Worm (Caenorhabditis elegans): Measurements from ENCODE around the gene ZK822.1.

ZK822.1 gene

DNA sequence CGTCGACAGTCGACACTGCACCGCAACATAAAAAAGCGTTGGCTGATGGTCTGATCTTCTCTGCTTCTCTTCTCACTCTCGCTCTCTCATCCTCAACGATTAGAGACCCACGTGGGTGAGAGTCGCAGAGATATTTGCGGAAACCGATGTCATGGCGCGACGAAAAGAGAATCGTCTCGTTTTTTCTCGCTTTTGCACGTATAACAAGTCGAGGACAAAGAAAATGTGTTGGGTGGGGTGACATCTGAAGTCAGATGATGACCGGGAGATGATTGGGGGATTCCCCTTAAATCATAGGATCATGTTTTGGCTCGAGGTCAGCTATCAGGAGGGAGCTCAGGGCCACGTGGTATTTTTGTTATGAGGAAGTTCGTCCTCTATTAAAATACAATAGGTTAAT lies 34.5 kb upstream of the ZK822.1 start:
- no peak for TF ChIP-seq unc-120 (tag; optimal IDR thresholded peaks at IDR 0.05; ENCODE audit: poor library complexity, severe bottlenecking)
- no peak for TF ChIP-seq ceh-43 (GFP tag; optimal IDR thresholded peaks at IDR 0.05)
- TF ChIP-seq drap-1 (GFP tag; optimal IDR thresholded peaks at IDR 0.05), result no peak
- no peak for TF ChIP-seq hlh-1 (tag; optimal IDR thresholded peaks at IDR 0.05)
- no peak for TF ChIP-seq blmp-1 (tag; optimal IDR thresholded peaks at IDR 0.05)
- TF ChIP-seq mep-1 (tag; optimal IDR thresholded peaks at IDR 0.05), result no peak
- TF ChIP-seq ztf-11 (tag; optimal IDR thresholded peaks at IDR 0.05), result no peak
- TF ChIP-seq mls-2 (tag; optimal IDR thresholded peaks at IDR 0.05), result no peak
- no peak for TF ChIP-seq cnd-1 (tag; optimal IDR thresholded peaks at IDR 0.05)
- no peak for TF ChIP-seq sem-2 (GFP tag; optimal IDR thresholded peaks at IDR 0.05)
- no peak for TF ChIP-seq lin-13 (tag; optimal IDR thresholded peaks at IDR 0.05)

- TF ChIP-seq zip-8 (tag; optimal IDR thresholded peaks at IDR 0.05) (no peak), ceh-39 (tag; optimal IDR thresholded peaks at IDR 0.05) (no peak), nhr-76 (tag; optimal IDR thresholded peaks at IDR 0.05) (no peak), ztf-11 (tag; optimal IDR thresholded peaks at IDR 0.05) (no peak)
Observed at ce11 chrIV:11955592-11955991, 33.7 kb upstream of the ZK822.1 start.

DNA sequence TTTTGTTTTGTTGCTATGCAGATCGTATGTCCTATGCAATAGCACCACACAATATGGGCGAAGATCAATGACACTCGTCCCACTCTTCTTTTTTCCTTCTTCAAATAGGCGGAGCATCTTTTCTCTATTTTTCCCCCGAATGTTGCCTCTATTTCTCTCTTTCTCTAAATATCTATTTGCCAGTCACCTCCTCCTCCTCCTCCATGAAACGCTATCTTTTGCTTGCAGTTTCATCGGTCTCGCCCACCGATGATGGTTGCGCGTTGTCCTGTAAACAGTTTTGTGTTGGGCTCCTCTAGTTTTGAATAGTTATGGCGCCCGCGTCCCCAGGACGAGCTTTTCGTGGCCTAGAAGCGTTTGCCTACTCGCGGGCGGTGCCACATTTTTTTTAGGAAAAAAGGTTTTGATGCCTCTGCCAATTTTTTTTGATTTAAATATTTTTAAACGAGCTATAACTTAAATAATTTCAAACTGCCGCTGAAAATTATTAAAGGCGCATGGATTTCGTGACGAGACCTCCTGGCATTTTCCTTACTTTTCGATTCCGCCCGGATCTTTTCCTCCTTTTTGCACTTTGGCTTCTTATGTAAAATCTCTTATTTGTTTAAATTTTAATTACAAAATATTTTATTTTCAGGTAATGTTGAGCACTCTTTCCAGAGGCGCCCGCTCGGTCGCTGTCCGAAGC lies 30.8 kb upstream of the ZK822.1 start, which contains the start of gene gdh-1:
Gene gdh-1 (plus strand): TSS at position 638 of the 688 bp plus-strand sequence.
- no peak for TF ChIP-seq lin-32 (GFP tag; optimal IDR thresholded peaks at IDR 0.05)
- no peak for TF ChIP-seq snpc-4 (tag; optimal IDR thresholded peaks at IDR 0.05)
- no peak for TF ChIP-seq ham-2 (GFP tag; optimal IDR thresholded peaks at IDR 0.05)
- no peak for TF ChIP-seq hlh-1 (tag; optimal IDR thresholded peaks at IDR 0.05)

- no peak for TF ChIP-seq hlh-1 (tag; optimal IDR thresholded peaks at IDR 0.05)
- TF ChIP-seq nhr-12 (tag; optimal IDR thresholded peaks at IDR 0.05), result no peak
- no peak for TF ChIP-seq lin-13 (tag; optimal IDR thresholded peaks at IDR 0.05)
- TF ChIP-seq nhr-76 (tag; optimal IDR thresholded peaks at IDR 0.05), result no peak
- no peak for TF ChIP-seq nhr-237 (tag; optimal IDR thresholded peaks at IDR 0.05)
- TF ChIP-seq cnd-1 (tag; optimal IDR thresholded peaks at IDR 0.05), result no peak
- no peak for TF ChIP-seq unc-39 (tag; optimal IDR thresholded peaks at IDR 0.05)
Observed at ce11 chrIV:11950270-11950669, 28.3 kb upstream of the ZK822.1 start, which contains the start of gene tbx-36. Gene tbx-36, plus strand, starts transcription at chrIV:11950570.

- TF ChIP-seq unc-62 (GFP tag; optimal IDR thresholded peaks at IDR 0.05) (no peak), ceh-43 (GFP tag; optimal IDR thresholded peaks at IDR 0.05) (no peak), hlh-1 (tag; optimal IDR thresholded peaks at IDR 0.05) (no peak), lin-13 (tag; optimal IDR thresholded peaks at IDR 0.05) (no peak), nhr-2 (tag; optimal IDR thresholded peaks at IDR 0.05) (no peak), unc-39 (tag; optimal IDR thresholded peaks at IDR 0.05) (no peak), M03D4.4 (tag; optimal IDR thresholded peaks at IDR 0.05) (no peak), flh-1 (GFP tag; optimal IDR thresholded peaks at IDR 0.05) (no peak), sem-2 (GFP tag; optimal IDR thresholded peaks at IDR 0.05) (no peak), unc-120 (tag; optimal IDR thresholded peaks at IDR 0.05; ENCODE audit: poor library complexity, severe bottlenecking) (no peak), elt-3 (tag; optimal IDR thresholded peaks at IDR 0.05) (no peak), ceh-83 (GFP tag; optimal IDR thresholded peaks at IDR 0.05) (no peak), mab-5 (tag; optimal IDR thresholded peaks at IDR 0.05) (no peak), elt-1 (tag; optimal IDR thresholded peaks at IDR 0.05; ENCODE audit: borderline replicate concordance, insufficient read depth) (no peak), ces-1 (GFP tag; optimal IDR thresholded peaks at IDR 0.05) (no peak), ham-2 (GFP tag; optimal IDR thresholded peaks at IDR 0.05) (no peak)
Observed at ce11 chrIV:11949717-11950116, 27.8 kb upstream of the ZK822.1 start, which contains the start of gene hdl-1. Gene hdl-1, minus strand, starts transcription at chrIV:11949817.

DNA sequence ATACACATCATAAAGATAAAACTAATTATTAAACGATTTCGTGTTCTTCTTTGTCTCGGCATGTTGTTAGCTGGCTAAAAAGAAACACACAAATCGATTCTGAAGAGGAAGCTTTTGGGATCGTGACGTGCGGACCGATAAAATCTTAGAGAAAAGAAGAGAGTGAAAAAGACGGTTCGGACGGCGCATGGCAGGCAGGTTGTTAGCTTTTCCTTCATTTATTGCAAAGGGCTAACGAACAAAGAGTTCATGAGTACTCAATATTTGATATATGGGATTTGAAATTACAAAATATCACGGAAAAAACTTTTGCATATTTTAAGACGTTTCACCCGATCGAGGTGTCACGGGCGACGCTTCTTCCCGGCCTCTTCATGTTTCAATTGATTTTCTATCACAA lies 23.7 kb upstream of the ZK822.1 start, which contains the start of gene ZK829.3:
Gene ZK829.3 (minus strand): TSS at position 101 of the 400 bp plus-strand sequence.
- TF ChIP-seq pha-4 (tag; optimal IDR thresholded peaks at IDR 0.05) (no peak), ces-1 (GFP tag; optimal IDR thresholded peaks at IDR 0.05) (no peak), lin-13 (tag; optimal IDR thresholded peaks at IDR 0.05) (no peak), M03D4.4 (tag; optimal IDR thresholded peaks at IDR 0.05) (no peak), mls-2 (tag; optimal IDR thresholded peaks at IDR 0.05) (no peak), tbx-8 (GFP tag; optimal IDR thresholded peaks at IDR 0.05) (no peak), ceh-43 (GFP tag; optimal IDR thresholded peaks at IDR 0.05) (no peak), nhr-28 (tag; optimal IDR thresholded peaks at IDR 0.05) (no peak), nhr-12 (tag; optimal IDR thresholded peaks at IDR 0.05) (no peak), drap-1 (GFP tag; optimal IDR thresholded peaks at IDR 0.05) (no peak), elt-3 (tag; optimal IDR thresholded peaks at IDR 0.05) (no peak), lin-32 (GFP tag; optimal IDR thresholded peaks at IDR 0.05) (no peak), unc-120 (tag; optimal IDR thresholded peaks at IDR 0.05; ENCODE audit: poor library complexity, severe bottlenecking) (no peak), hlh-1 (tag; optimal IDR thresholded peaks at IDR 0.05) (no peak), lsy-2 (tag; optimal IDR thresholded peaks at IDR 0.05) (no peak), nhr-2 (tag; optimal IDR thresholded peaks at IDR 0.05) (no peak), blmp-1 (tag; optimal IDR thresholded peaks at IDR 0.05) (no peak), nhr-76 (tag; optimal IDR thresholded peaks at IDR 0.05) (no peak), cnd-1 (tag; optimal IDR thresholded peaks at IDR 0.05) (no peak), ham-2 (GFP tag; optimal IDR thresholded peaks at IDR 0.05) (no peak)

Data from whole organism, mixed stage, embryonic.